Worm (Caenorhabditis elegans) whole organism, mixed stage, embryonic: ENCODE measurements around the gene idh-1.

Experiments used
- ceh-83 ChIP-seq: fragments of 200-800 bp; sonication (Bioruptor generic); optimal IDR thresholded peaks from 2 replicates; lab custom pipeline; 2018; ENCODE audit warnings: mild to moderate bottlenecking, missing genetic modification characterization, missing compliant biosample characterization
- ces-1 ChIP-seq: fragments of 150-350 bp; optimal IDR thresholded peaks from 2 replicates; lab custom pipeline; 2014; ENCODE audit warnings: missing biosample characterization, missing genetic modification reagents, missing genetic modification characterization
- elt-1 ChIP-seq: sonication (generic microtip); optimal IDR thresholded peaks from 2 replicates; lab custom pipeline; 2017; ENCODE audit warnings: missing genetic modification characterization, mild to moderate bottlenecking, missing compliant biosample characterization, antibody characterized with exemption, moderate library complexity, borderline replicate concordance; ENCODE audit not compliant: insufficient read depth
- elt-3 ChIP-seq: fragments of 150-350 bp; optimal IDR thresholded peaks from 2 replicates; lab custom pipeline; 2014; ENCODE audit warnings: missing biosample characterization, missing genetic modification characterization
- flh-1 ChIP-seq: fragments of 200-800 bp; sonication (Bioruptor generic); optimal IDR thresholded peaks from 2 replicates; lab custom pipeline; 2018; ENCODE audit warnings: mild to moderate bottlenecking, missing genetic modification characterization, moderate library complexity, missing compliant biosample characterization
- ham-2 ChIP-seq: fragments of 200-800 bp; sonication (Bioruptor generic); optimal IDR thresholded peaks from 2 replicates; lab custom pipeline; 2018; ENCODE audit warnings: mild to moderate bottlenecking, missing genetic modification characterization, missing compliant biosample characterization
- lsy-2 ChIP-seq: fragments of 150-350 bp; optimal IDR thresholded peaks from 2 replicates; lab custom pipeline; 2014; ENCODE audit warnings: missing biosample characterization, missing genetic modification characterization
- mab-5 ChIP-seq: fragments of 150-350 bp; optimal IDR thresholded peaks from 2 replicates; lab custom pipeline; 2014; ENCODE audit warnings: missing biosample characterization, missing genetic modification characterization
- nhr-237 ChIP-seq: fragments of 150-350 bp; optimal IDR thresholded peaks from 2 replicates; lab custom pipeline; 2014; ENCODE audit warnings: missing biosample characterization, missing genetic modification characterization
- nhr-76 ChIP-seq: sonication (generic microtip); optimal IDR thresholded peaks from 2 replicates; lab custom pipeline; 2017; ENCODE audit warnings: missing biosample characterization, missing genetic modification characterization
- sptf-1 ChIP-seq: sonication (generic microtip); optimal IDR thresholded peaks from 2 replicates; lab custom pipeline; 2017; ENCODE audit warnings: mild to moderate bottlenecking, missing genetic modification characterization, moderate library complexity, missing compliant biosample characterization
- unc-120 ChIP-seq: sonication (generic microtip); optimal IDR thresholded peaks from 2 replicates; lab custom pipeline; 2017; ENCODE audit warnings: missing genetic modification characterization, missing compliant biosample characterization; ENCODE audit not compliant: poor library complexity, severe bottlenecking
- zip-8 ChIP-seq: fragments of 150-350 bp; optimal IDR thresholded peaks from 2 replicates; lab custom pipeline; 2014; ENCODE audit warnings: missing biosample characterization, missing genetic modification characterization
- ztf-11 ChIP-seq: fragments of 150-350 bp; optimal IDR thresholded peaks from 2 replicates; lab custom pipeline; 2014; ENCODE audit warnings: missing biosample characterization, missing genetic modification characterization

Gene idh-1

ce11 chrIV:9397278-9397677 is 43.6 kb downstream of the idh-1 start, which contains the start of gene F56D5.3:
Gene F56D5.3 (plus strand): TSS chrIV:9397578.
- TF ChIP-seq ztf-11 (tag; lab: Kevin White, UChicago) (no peak), ham-2 (GFP tag; lab: Kevin White, UChicago) (no peak), ceh-83 (GFP tag; lab: Kevin White, UChicago) (no peak), ces-1 (no peak), zip-8 (tag; lab: Kevin White, UChicago) (no peak), sptf-1 (tag; lab: Kevin White, UChicago) (no peak), unc-120 (tag; lab: Kevin White, UChicago) (no peak)

ce11 chrIV:9396118-9396517 is 44.8 kb downstream of the idh-1 start, which contains the start of gene col-121:
Gene col-121 (minus strand): TSS chrIV:9396218.
- TF ChIP-seq zip-8 (tag; lab: Kevin White, UChicago) (no peak), elt-1 (tag; lab: Kevin White, UChicago) (peak; percentile 87), nhr-237 (tag; lab: Kevin White, UChicago) (no peak), elt-3 (tag; lab: Kevin White, UChicago) (peak; percentile 37), lsy-2 (tag; lab: Kevin White, UChicago) (no peak), ces-1 (no peak), mab-5 (tag; lab: Kevin White, UChicago) (no peak), nhr-76 (tag; lab: Kevin White, UChicago) (no peak), ztf-11 (tag; lab: Kevin White, UChicago) (no peak), flh-1 (no peak)
